Fruit fly (Drosophila melanogaster): ENCODE measurements around the gene CG6321.

CG6321 gene

dm6 chr3L:11089805-11090440, 28.9 kb upstream of the CG6321 start (continued):
- TF ChIP-seq PHDP (tag; optimal IDR thresholded peaks at IDR 0.05): peak; percentile 89
- peak; percentile 81 for TF ChIP-seq CG7987 (GFP tag; optimal IDR thresholded peaks at IDR 0.05)
- TF ChIP-seq CG14050 (GFP tag; IDR thresholded peaks at IDR 0.05): peak; percentile 35; the same call in 2 of the 3 replicates
- TF ChIP-seq CG4730 (GFP tag; IDR thresholded peaks at IDR 0.05): peak; percentile 49
- TF ChIP-seq amos (GFP tag; IDR thresholded peaks at IDR 0.05; ENCODE audit: partially characterized antibody): no peak
- peak; percentile 92 for TF ChIP-seq grau (tag; optimal IDR thresholded peaks at IDR 0.05)
- TF ChIP-seq row (GFP tag; IDR thresholded peaks at IDR 0.05): peak; percentile 90
- peak; percentile 79 for TF ChIP-seq jing (GFP tag; optimal IDR thresholded peaks at IDR 0.05)
- TF ChIP-seq CG11696 (GFP tag; IDR thresholded peaks at IDR 0.05): peak; percentile 46
- TF ChIP-seq MTF-1 (GFP tag; optimal IDR thresholded peaks at IDR 0.05; ENCODE audit: borderline replicate concordance): peak; percentile 76
- peak; percentile 87 for TF ChIP-seq NC2α (GFP tag; optimal IDR thresholded peaks at IDR 0.05)
- TF ChIP-seq CG10431 (GFP tag; optimal IDR thresholded peaks at IDR 0.05): peak; percentile 68
- peak; percentile 95 for TF ChIP-seq az2 (GFP tag; optimal IDR thresholded peaks at IDR 0.05)
- TF ChIP-seq sug (tag; optimal IDR thresholded peaks at IDR 0.05): peak; percentile 78
- peak; percentile 77 for TF ChIP-seq CG18011 (GFP tag; optimal IDR thresholded peaks at IDR 0.05)
- TF ChIP-seq CG13775 (GFP tag; optimal IDR thresholded peaks at IDR 0.05): peak; percentile 92
- TF ChIP-seq dmrt99B (tag; optimal IDR thresholded peaks at IDR 0.05): peak; percentile 94
- peak; percentile 79 for TF ChIP-seq CG3838 (GFP tag; optimal IDR thresholded peaks at IDR 0.05)
- no peak for TF ChIP-seq CG16779 (GFP tag; IDR thresholded peaks at IDR 0.05)
- TF ChIP-seq CG12071 (GFP tag; optimal IDR thresholded peaks at IDR 0.05): peak; percentile 74
- TF ChIP-seq CG6689 (GFP tag; IDR thresholded peaks at IDR 0.05): peak; percentile 90
- peak; percentile 70 for TF ChIP-seq CG17328 (GFP tag; IDR thresholded peaks at IDR 0.05)
- TF ChIP-seq Sox100B (GFP tag; optimal IDR thresholded peaks at IDR 0.05): peak; percentile 97
- TF ChIP-seq CG17568 (GFP tag; optimal IDR thresholded peaks at IDR 0.05): peak; percentile 77
- TF ChIP-seq Dad (GFP tag; optimal IDR thresholded peaks at IDR 0.05): peak; percentile 63
- peak; percentile 33; the same call in 1 of the 2 replicates for TF ChIP-seq Lim3 (GFP tag; IDR thresholded peaks at IDR 0.05)
- peak; percentile 68 for TF ChIP-seq croc (GFP tag; conservative IDR thresholded peaks at IDR 0.05)
- peak; percentile 86 for TF ChIP-seq CG2202 (tag; optimal IDR thresholded peaks at IDR 0.05)
- TF ChIP-seq CG13123 (GFP tag; optimal IDR thresholded peaks at IDR 0.05): peak; percentile 75
- peak; percentile 43 for TF ChIP-seq ase (GFP tag; IDR thresholded peaks at IDR 0.05)
- 0 out of 2 replicates have a peak, but pooled peaks have one; percentile 8 for TF ChIP-seq toy (GFP tag; IDR thresholded peaks at IDR 0.05)
- no peak for TF ChIP-seq Dref (GFP tag; IDR thresholded peaks at IDR 0.05)
- peak; percentile 86 for TF ChIP-seq ATbp (GFP tag; optimal IDR thresholded peaks at IDR 0.05)
- TF ChIP-seq CG7745 (tag; optimal IDR thresholded peaks at IDR 0.05): peak; percentile 69
- peak; percentile 75 for TF ChIP-seq fd3F (GFP tag; optimal IDR thresholded peaks at IDR 0.05)
- TF ChIP-seq CG15011 (GFP tag; optimal IDR thresholded peaks at IDR 0.05): peak; percentile 67
- TF ChIP-seq CG18764 (GFP tag; optimal IDR thresholded peaks at IDR 0.05): peak; percentile 81
- peak; percentile 63 for TF ChIP-seq CTCF (GFP tag; optimal IDR thresholded peaks at IDR 0.05)
- TF ChIP-seq CG7786 (GFP tag; optimal IDR thresholded peaks at IDR 0.05): peak; percentile 63
- TF ChIP-seq NFAT (GFP tag; IDR thresholded peaks at IDR 0.05): no peak
- TF ChIP-seq CG12769 (tag; optimal IDR thresholded peaks at IDR 0.05): peak; percentile 3
- TF ChIP-seq Bteb2 (GFP tag; optimal IDR thresholded peaks at IDR 0.05): peak; percentile 82
- TF ChIP-seq klu (GFP tag; IDR thresholded peaks at IDR 0.05): peak; percentile 73; the same call in 1 of the 2 replicates
- TF ChIP-seq Hsf (GFP tag; optimal IDR thresholded peaks at IDR 0.05): peak; percentile 93
- peak; percentile 56 for TF ChIP-seq Usf (GFP tag; optimal IDR thresholded peaks at IDR 0.05)
- TF ChIP-seq CG8924 (tag; optimal IDR thresholded peaks at IDR 0.05): peak; percentile 97
- TF ChIP-seq cwo (GFP tag; optimal IDR thresholded peaks at IDR 0.05): peak; percentile 87
- no peak for TF ChIP-seq luna (GFP tag; optimal IDR thresholded peaks at IDR 0.05)
- TF ChIP-seq CG1233 (GFP tag; optimal IDR thresholded peaks at IDR 0.05): peak; percentile 85
- TF ChIP-seq Ravus (GFP tag; IDR thresholded peaks at IDR 0.05): no peak; the same call in none of the 2 replicates

All from whole organism, embryonic.